Fruit fly (Drosophila melanogaster): ENCODE results near the gene CG1113.

The CG1113 gene

DNA sequence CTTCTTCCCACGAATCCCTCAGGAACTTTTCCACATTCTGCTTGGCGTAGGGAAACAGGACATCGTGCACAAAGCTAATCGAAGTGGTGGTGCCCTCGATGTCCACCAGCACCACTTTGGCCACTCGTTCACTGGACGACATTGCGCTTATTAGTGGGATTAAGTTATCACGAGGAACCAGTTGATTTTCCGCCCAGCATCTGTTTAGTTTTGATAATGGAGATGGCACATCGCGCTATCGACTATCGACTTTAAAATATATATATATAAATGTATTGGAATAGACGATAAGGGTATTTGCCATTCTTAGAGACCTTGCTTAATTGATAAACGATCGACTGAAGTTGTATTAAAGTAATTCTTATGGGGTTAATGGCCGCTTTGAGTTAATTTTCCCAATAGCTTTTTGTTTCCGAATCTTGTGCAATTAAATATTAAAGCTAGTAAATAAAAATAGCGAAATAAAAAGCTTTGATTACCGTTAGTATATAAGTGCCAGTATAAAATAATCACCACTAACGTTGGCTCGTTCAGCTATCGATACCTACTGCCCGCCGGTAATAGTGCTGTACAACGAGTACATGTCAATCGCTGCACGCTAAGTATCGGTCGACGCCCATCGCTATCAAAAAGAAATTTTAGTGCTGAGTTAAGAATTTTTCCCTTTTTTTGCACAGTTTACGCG, 3.7 kb downstream of the CG1113 start, which contains the start of the genes Enoph and Hph (continued):
- TF ChIP-seq Dbx (GFP tag; IDR thresholded peaks at IDR 0.05) (peak; percentile 78), ap (GFP tag; IDR thresholded peaks at IDR 0.05) (peak; percentile 47; the same call in 1 of the 2 replicates), tna (GFP tag; IDR thresholded peaks at IDR 0.05; ENCODE audit: partially characterized antibody) (peak; percentile 69; the same call in 1 of the 2 replicates), Nf-YB (GFP tag; optimal IDR thresholded peaks at IDR 0.05) (no peak), CG17912 (GFP tag; optimal IDR thresholded peaks at IDR 0.05) (no peak), gsb (GFP tag; IDR thresholded peaks at IDR 0.05) (no peak), fd3F (GFP tag; optimal IDR thresholded peaks at IDR 0.05) (peak; percentile 56), Deaf1 (tag; optimal IDR thresholded peaks at IDR 0.05) (peak; percentile 22), sens-2 (GFP tag; IDR thresholded peaks at IDR 0.05) (no peak), CG3838 (GFP tag; optimal IDR thresholded peaks at IDR 0.05) (no peak), grau (tag; optimal IDR thresholded peaks at IDR 0.05) (peak; percentile 65), CG4282 (GFP tag; optimal IDR thresholded peaks at IDR 0.05) (peak; percentile 24), CG1024 (GFP tag; IDR thresholded peaks at IDR 0.05) (peak; percentile 23; the same call in 1 of the 2 replicates), CG8281 (tag; optimal IDR thresholded peaks at IDR 0.05) (no peak), CG9817 (tag; optimal IDR thresholded peaks at IDR 0.05) (peak; percentile 70), zen2 (GFP tag; IDR thresholded peaks at IDR 0.05; ENCODE audit: partially characterized antibody) (peak; percentile 39; the same call in 1 of the 3 replicates), grn (GFP tag; optimal IDR thresholded peaks at IDR 0.05) (no peak), Optix (GFP tag; IDR thresholded peaks at IDR 0.05) (no peak), CG31365 (tag; optimal IDR thresholded peaks at IDR 0.05) (no peak), Sox100B (GFP tag; optimal IDR thresholded peaks at IDR 0.05) (peak; percentile 69), YL-1 (GFP tag; optimal IDR thresholded peaks at IDR 0.05) (peak; percentile 15), CG14050 (GFP tag; IDR thresholded peaks at IDR 0.05) (no peak), CG10654 (GFP tag; optimal IDR thresholded peaks at IDR 0.05) (peak; percentile 46), CG13123 (GFP tag; optimal IDR thresholded peaks at IDR 0.05) (no peak), CG5245 (GFP tag; optimal IDR thresholded peaks at IDR 0.05) (peak; percentile 38), HLH3B (GFP tag; IDR thresholded peaks at IDR 0.05) (peak; percentile 48; the same call in 1 of the 2 replicates), CG15479 (GFP tag; optimal IDR thresholded peaks at IDR 0.05) (no peak), yki (optimal IDR thresholded peaks at IDR 0.05) (no peak), zen (tag; optimal IDR thresholded peaks at IDR 0.05) (peak; percentile 49), Rfx (GFP tag; IDR thresholded peaks at IDR 0.05) (peak; percentile 64), croc (GFP tag; conservative IDR thresholded peaks at IDR 0.05) (no peak), Fer2 (tag; optimal IDR thresholded peaks at IDR 0.05) (peak; percentile 57), CG30403 (GFP tag; optimal IDR thresholded peaks at IDR 0.05) (peak; percentile 77), zfh1 (GFP tag; IDR thresholded peaks at IDR 0.05) (peak; percentile 50; the same call in 2 of the 3 replicates), lilli (GFP tag; optimal IDR thresholded peaks at IDR 0.05) (peak; percentile 79), CG7928 (GFP tag; optimal IDR thresholded peaks at IDR 0.05) (peak; percentile 13), abd-A (tag; optimal IDR thresholded peaks at IDR 0.05) (peak; percentile 54), gcm (GFP tag; optimal IDR thresholded peaks at IDR 0.05) (peak; percentile 41), CG11247 (GFP tag; IDR thresholded peaks at IDR 0.05) (no peak), CG10274 (GFP tag; optimal IDR thresholded peaks at IDR 0.05) (peak; percentile 46), ems (GFP tag; optimal IDR thresholded peaks at IDR 0.05) (peak; percentile 38), CG1233 (GFP tag; optimal IDR thresholded peaks at IDR 0.05) (peak; percentile 38), Dp (GFP tag; optimal IDR thresholded peaks at IDR 0.05) (peak; percentile 48), kni (GFP tag; optimal IDR thresholded peaks at IDR 0.05) (no peak), dpn (GFP tag; optimal IDR thresholded peaks at IDR 0.05) (peak; percentile 64 to 71), da (GFP tag; optimal IDR thresholded peaks at IDR 0.05) (no peak), knrl (GFP tag; IDR thresholded peaks at IDR 0.05; ENCODE audit: partially characterized antibody) (peak; percentile 83), CG18476 (GFP tag; optimal IDR thresholded peaks at IDR 0.05) (peak; percentile 24), nom (GFP tag; optimal IDR thresholded peaks at IDR 0.05) (no peak)

Data from whole organism, embryonic.